Fruit fly (Drosophila melanogaster) Kc167 (cell line): ENCODE measurements around the gene CG14110.

Experiments used
- Myc ChIP-seq: fragments of >200 bp; optimal IDR thresholded peaks from 2 replicates; lab custom pipeline; 2017; ENCODE audit warnings: missing external identifiers
- Sin3A ChIP-seq: fragments of >200 bp; optimal IDR thresholded peaks from 2 replicates; lab custom pipeline; 2018; ENCODE audit warnings: missing external identifiers
- h ChIP-seq: fragments of >200 bp; optimal IDR thresholded peaks from 3 replicates; lab custom pipeline; 2018; ENCODE audit warnings: missing external identifiers
- insv ChIP-seq: fragments of >200 bp; optimal IDR thresholded peaks from 3 replicates; lab custom pipeline; 2018; ENCODE audit warnings: missing external identifiers
- psq ChIP-seq: fragments of >200 bp; optimal IDR thresholded peaks from 2 replicates; lab custom pipeline; 2017; ENCODE audit warnings: missing external identifiers
- ttk ChIP-seq: sonication (Bioruptor generic); optimal IDR thresholded peaks from 2 replicates; lab custom pipeline; 2017; ENCODE audit warnings: missing external identifiers

Gene CG14110

DNA sequence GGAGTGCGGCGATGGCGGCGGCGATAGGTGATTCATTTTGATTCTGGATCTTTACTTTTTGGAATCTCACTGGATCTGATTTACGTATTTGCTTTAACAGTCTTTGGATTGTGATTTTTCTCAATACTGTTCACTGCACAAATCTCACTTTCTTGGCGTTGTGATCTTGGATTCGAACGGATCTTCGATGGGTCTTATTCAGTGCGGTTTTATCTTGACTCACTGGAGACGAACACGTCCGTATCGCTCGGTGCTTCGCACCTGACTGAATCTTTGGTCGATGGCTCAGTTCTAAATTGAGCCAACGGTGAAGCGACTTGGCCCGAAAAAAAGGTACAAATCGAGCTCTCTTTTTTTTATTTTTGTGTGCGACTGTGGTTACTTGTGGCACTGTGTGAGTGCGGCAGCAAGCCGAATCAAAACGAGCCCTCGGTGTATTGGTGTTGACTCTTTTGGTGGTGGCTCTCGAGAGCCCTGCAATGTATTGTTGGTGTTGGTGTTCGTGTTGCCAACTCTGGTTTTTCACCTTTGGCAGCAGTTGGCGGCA, 16.4 kb downstream of the CG14110 start, which contains the start of gene sens:
Gene sens, minus strand, starts transcription at position 254 of the 547 bp plus-strand sequence.
- TF ChIP-seq ttk (lab: Kevin White, UChicago) = no peak
- TF ChIP-seq insv (lab: Kevin White, UChicago) = no peak
- TF ChIP-seq h (lab: Kevin White, UChicago) = no peak
- TF ChIP-seq Sin3A = no peak
- TF ChIP-seq psq (lab: Kevin White, UChicago) = no peak
- no peak for TF ChIP-seq Myc (lab: Kevin White, UChicago)

dm6 chr3L:13403141-13403867, 18.7 kb downstream of the CG14110 start:
- no peak for TF ChIP-seq h (lab: Kevin White, UChicago)
- TF ChIP-seq ttk (lab: Kevin White, UChicago) = no peak
- TF ChIP-seq Sin3A = no peak
- no peak for TF ChIP-seq Myc (lab: Kevin White, UChicago)
- TF ChIP-seq insv (lab: Kevin White, UChicago) = no peak
- no peak for TF ChIP-seq psq (lab: Kevin White, UChicago)

DNA sequence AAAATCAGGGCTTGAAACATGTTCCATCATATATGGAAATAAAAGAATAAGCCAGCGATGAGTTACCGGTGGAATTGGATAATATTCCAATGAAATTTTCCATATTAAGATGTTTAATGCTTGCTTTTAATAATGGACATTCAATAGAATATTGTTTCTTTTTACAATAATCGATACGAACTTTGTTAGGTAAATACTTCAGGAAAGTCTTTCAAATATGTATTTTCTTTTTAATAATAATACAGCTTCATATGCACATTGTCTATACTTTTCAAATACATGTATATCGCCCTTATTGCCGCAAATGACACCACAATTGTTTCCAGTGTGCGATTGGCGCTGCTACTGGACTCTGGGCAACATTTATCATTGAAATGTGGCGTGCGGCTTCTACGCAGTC, 22.3 kb downstream of the CG14110 start:
- TF ChIP-seq psq (lab: Kevin White, UChicago) = no peak
- no peak for TF ChIP-seq Myc (lab: Kevin White, UChicago)
- no peak for TF ChIP-seq insv (lab: Kevin White, UChicago)
- no peak for TF ChIP-seq Sin3A
- TF ChIP-seq ttk (lab: Kevin White, UChicago) = no peak
- no peak for TF ChIP-seq h (lab: Kevin White, UChicago)

- no peak for TF ChIP-seq psq (lab: Kevin White, UChicago)
- no peak for TF ChIP-seq h (lab: Kevin White, UChicago)
- no peak for TF ChIP-seq Sin3A
- no peak for TF ChIP-seq insv (lab: Kevin White, UChicago)
- TF ChIP-seq ttk (lab: Kevin White, UChicago) = no peak
- TF ChIP-seq Myc (lab: Kevin White, UChicago) = no peak
Observed at dm6 chr3L:13409809-13410521, 25.4 kb downstream of the CG14110 start.

DNA sequence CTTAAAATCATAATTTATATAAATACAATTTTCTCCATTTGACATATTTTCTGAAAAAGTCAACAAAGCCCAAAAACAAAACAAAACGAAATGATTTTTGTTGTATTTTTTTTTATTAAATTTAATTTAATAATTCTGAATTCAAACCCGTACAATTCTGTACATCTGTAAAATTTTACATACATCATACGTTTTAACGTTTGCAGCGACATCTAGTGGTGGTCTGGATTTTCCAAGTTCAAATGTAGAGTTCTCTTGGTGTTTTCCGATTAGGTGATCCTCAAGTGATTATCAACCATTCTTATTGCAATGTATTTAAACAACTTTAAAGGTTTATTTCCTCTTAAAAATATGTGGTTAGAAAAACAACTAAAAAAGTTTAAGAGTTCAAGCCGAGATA, 26.4 kb downstream of the CG14110 start:
- TF ChIP-seq Myc (lab: Kevin White, UChicago) = no peak
- TF ChIP-seq ttk (lab: Kevin White, UChicago) = no peak
- TF ChIP-seq psq (lab: Kevin White, UChicago) = no peak
- no peak for TF ChIP-seq Sin3A

- no peak for TF ChIP-seq ttk (lab: Kevin White, UChicago)
- no peak for TF ChIP-seq Sin3A
- no peak for TF ChIP-seq insv (lab: Kevin White, UChicago)
- TF ChIP-seq Myc (lab: Kevin White, UChicago) = no peak
- no peak for TF ChIP-seq h (lab: Kevin White, UChicago)
- TF ChIP-seq psq (lab: Kevin White, UChicago) = no peak
Observed at dm6 chr3L:13412200-13412885, 27.8 kb downstream of the CG14110 start, which contains the start of the genes CG10222 and flr. Gene CG10222, minus strand, starts transcription at chr3L:13412453. Gene flr, plus strand, starts transcription at chr3L:13412843.

dm6 chr3L:13412886-13413224, 28.3 kb downstream of the CG14110 start:
- TF ChIP-seq ttk (lab: Kevin White, UChicago) = no peak
- no peak for TF ChIP-seq psq (lab: Kevin White, UChicago)
- TF ChIP-seq Sin3A = no peak

- TF ChIP-seq h (lab: Kevin White, UChicago) = no peak
Observed at dm6 chr3L:13420212-13420611, 35.6 kb downstream of the CG14110 start.

dm6 chr3L:13422286-13422787, 37.7 kb downstream of the CG14110 start, which contains the start of gene CG32121:
Gene CG32121, minus strand, starts transcription at chr3L:13422336.
- TF ChIP-seq Myc (lab: Kevin White, UChicago) (no peak), psq (lab: Kevin White, UChicago) (no peak), Sin3A (no peak), ttk (lab: Kevin White, UChicago) (no peak), insv (lab: Kevin White, UChicago) (no peak), h (lab: Kevin White, UChicago) (no peak)

DNA sequence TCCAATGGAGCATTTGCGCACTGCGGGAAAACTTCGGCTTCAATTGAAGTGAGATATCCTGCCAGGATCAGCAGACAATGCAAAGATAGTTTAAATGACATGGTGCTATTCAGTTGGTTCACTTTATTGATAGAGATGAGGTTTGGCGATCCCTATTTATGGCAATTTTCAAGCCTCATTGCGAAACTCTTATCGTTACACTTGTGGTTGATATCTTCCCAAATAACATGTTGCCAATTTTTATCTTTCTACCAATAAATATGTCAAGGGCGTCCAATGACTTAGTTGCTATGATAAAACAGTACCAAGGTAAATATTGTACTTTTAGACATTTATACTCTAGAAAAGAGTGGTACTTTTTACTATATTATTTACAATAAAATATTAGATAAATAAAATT, 39.5 kb downstream of the CG14110 start, which contains the start of gene CG33263:
Gene CG33263, minus strand, starts transcription at position 101 of the 400 bp plus-strand sequence.
- TF ChIP-seq h (lab: Kevin White, UChicago) = no peak

dm6 chr3L:13425571-13425970, 41.0 kb downstream of the CG14110 start, which contains the start of gene CG14106:
Gene CG14106, minus strand, starts transcription at chr3L:13425671.
- no peak for TF ChIP-seq Sin3A
- no peak for TF ChIP-seq psq (lab: Kevin White, UChicago)
- no peak for TF ChIP-seq Myc (lab: Kevin White, UChicago)
- no peak for TF ChIP-seq insv (lab: Kevin White, UChicago)
- TF ChIP-seq h (lab: Kevin White, UChicago) = no peak
- TF ChIP-seq ttk (lab: Kevin White, UChicago) = no peak
